Worm (Caenorhabditis elegans): ENCODE results near the gene ptr-24.

DNA sequence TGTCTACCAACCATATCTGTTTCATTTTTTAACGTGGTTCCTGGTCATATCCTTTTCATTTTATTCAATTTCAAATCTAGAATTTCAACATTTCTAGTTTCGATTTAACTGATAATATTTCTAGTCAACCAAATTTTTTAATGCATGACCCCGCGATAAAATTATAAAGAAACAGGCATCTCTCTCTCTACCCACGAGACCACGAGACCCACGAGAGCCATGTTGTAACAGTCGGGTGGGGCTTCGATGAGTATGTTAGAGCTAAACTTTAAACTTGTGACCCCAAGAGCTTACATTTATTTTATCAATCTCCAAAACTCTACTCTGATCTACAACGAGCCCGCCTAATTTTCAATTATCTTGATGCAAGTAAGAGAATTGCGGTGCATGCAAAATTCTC, 19.5 kb upstream of the ptr-24 start:
- TF ChIP-seq dao-5 (tag; optimal IDR thresholded peaks at IDR 0.05) (no peak), him-1 (tag; optimal IDR thresholded peaks at IDR 0.05) (no peak)
